Worm (Caenorhabditis elegans): ENCODE measurements around the gene Y22D7AL.16.

ce11 chrIII:1657380-1657779 is 7.6 kb downstream of the Y22D7AL.16 start, which contains the start of gene cht-4:
- no peak for TF ChIP-seq hlh-30 (tag; optimal IDR thresholded peaks at IDR 0.05; ENCODE audit: insufficient read depth)
- TF ChIP-seq dve-1 (tag; optimal IDR thresholded peaks at IDR 0.05): no peak
- no peak for TF ChIP-seq C08G9.2 (tag; optimal IDR thresholded peaks at IDR 0.05)
- TF ChIP-seq pax-1 (tag; optimal IDR thresholded peaks at IDR 0.05): no peak
- TF ChIP-seq che-1 (tag; optimal IDR thresholded peaks at IDR 0.05): no peak
